Fruit fly (Drosophila melanogaster) whole organism, embryonic: Measurements from ENCODE around the gene Lcp65Ag3.

Experiments
- BEAF-32 ChIP-seq: fragments of 200-800 bp; sonication (Bioruptor generic); optimal IDR thresholded peaks from 3 replicates; lab custom pipeline; 2017; ENCODE audit warnings: missing biosample characterization, missing genetic modification characterization, mild to moderate bottlenecking, moderate library complexity, missing genetic modification reagents
- Bteb2 ChIP-seq: fragments of 200-800 bp; sonication (Bioruptor generic); optimal IDR thresholded peaks from 2 replicates; lab custom pipeline; 2016; ENCODE audit warnings: missing biosample characterization, missing genetic modification characterization
- CG1024 ChIP-seq: fragments of 200-800 bp; sonication (Bioruptor generic); IDR thresholded peaks from 2 replicates; pipeline ENCODE4 v1.3.6; 2022; ENCODE audit warnings: missing biosample characterization, missing genetic modification characterization
- CG13424 ChIP-seq: fragments of 200-800 bp; sonication (Bioruptor generic); optimal IDR thresholded peaks from 2 replicates; lab custom pipeline; 2019; ENCODE audit warnings: missing biosample characterization, mild to moderate bottlenecking, missing genetic modification characterization, moderate library complexity
- CG15696 ChIP-seq: fragments of 200-800 bp; sonication (Bioruptor generic); optimal IDR thresholded peaks from 2 replicates; lab custom pipeline; 2019; ENCODE audit warnings: missing biosample characterization, mild to moderate bottlenecking, missing genetic modification characterization, moderate library complexity
- CG17361 ChIP-seq: fragments of 200-800 bp; sonication (Bioruptor generic); IDR thresholded peaks from 3 replicates; pipeline ENCODE4 v1.3.6; 2022; ENCODE audit warnings: missing biosample characterization, missing genetic modification characterization
- CG17829 ChIP-seq: fragments of 200-800 bp; optimal IDR thresholded peaks from 2 replicates; lab custom pipeline; 2019; ENCODE audit warnings: missing biosample characterization, mild to moderate bottlenecking, missing genetic modification characterization, moderate library complexity
- CG2712 ChIP-seq: fragments of 200-800 bp; optimal IDR thresholded peaks from 3 replicates; lab custom pipeline; 2019; ENCODE audit warnings: missing biosample characterization, mild to moderate bottlenecking, missing genetic modification characterization, moderate library complexity
- CG6791 ChIP-seq: fragments of 200-800 bp; sonication (Bioruptor generic); IDR thresholded peaks from 3 replicates; pipeline ENCODE4 v1.3.6; 2022; ENCODE audit warnings: missing biosample characterization, missing genetic modification characterization; ENCODE audit not compliant: partially characterized antibody
- CG7839 ChIP-seq: fragments of 200-800 bp; sonication (Bioruptor generic); optimal IDR thresholded peaks from 3 replicates; lab custom pipeline; 2018; ENCODE audit warnings: missing biosample characterization, mild to moderate bottlenecking, missing genetic modification characterization, moderate library complexity
- CG7987 ChIP-seq: fragments of 200-800 bp; sonication (Bioruptor generic); optimal IDR thresholded peaks from 2 replicates; lab custom pipeline; 2018; ENCODE audit warnings: missing biosample characterization, mild to moderate bottlenecking, missing genetic modification characterization, moderate library complexity
- CG8924 ChIP-seq: fragments of 200-800 bp; optimal IDR thresholded peaks from 3 replicates; lab custom pipeline; 2019; ENCODE audit warnings: missing biosample characterization, mild to moderate bottlenecking, missing genetic modification characterization, moderate library complexity
- D ChIP-seq, 2 experiments: fragments of 200-800 bp in 1 of 2; fragments of >200 bp in 1 of 2; sonication (Bioruptor generic) in 1 of 2; optimal IDR thresholded peaks; 2 replicates in 1 of 2; 3 replicates in 1 of 2; lab custom pipeline; 2017; ENCODE audit warnings: mild to moderate bottlenecking in 1 of 2, missing biosample characterization in 1 of 2, missing genetic modification characterization in 1 of 2, missing genetic modification reagents in 1 of 2
- D19A ChIP-seq: fragments of 200-800 bp; optimal IDR thresholded peaks from 3 replicates; lab custom pipeline; 2019; ENCODE audit warnings: missing biosample characterization, mild to moderate bottlenecking, missing genetic modification characterization, moderate library complexity
- GATAe ChIP-seq: fragments of 200-800 bp; sonication (Bioruptor generic); conservative IDR thresholded peaks from 2 replicates; pipeline ENCODE4 v1.3.6; 2022; ENCODE audit warnings: missing biosample characterization, missing genetic modification characterization
- HLH54F ChIP-seq: fragments of 200-800 bp; sonication (Bioruptor generic); optimal IDR thresholded peaks from 3 replicates; lab custom pipeline; 2016; ENCODE audit warnings: missing biosample characterization, missing genetic modification characterization
- Hey ChIP-seq: fragments of 200-800 bp; sonication (Bioruptor generic); optimal IDR thresholded peaks from 3 replicates; lab custom pipeline; 2018; ENCODE audit warnings: missing biosample characterization, mild to moderate bottlenecking, missing genetic modification characterization
- Hmx ChIP-seq: fragments of 200-800 bp; sonication (Bioruptor generic); optimal IDR thresholded peaks from 2 replicates; lab custom pipeline; 2016; ENCODE audit warnings: missing biosample characterization, missing genetic modification characterization
- Hr51 ChIP-seq, 2 experiments: fragments of 200-800 bp; sonication (Bioruptor generic); optimal IDR thresholded peaks; 2 replicates in 1 of 2; 3 replicates in 1 of 2; lab custom pipeline; 2016 to 2018; ENCODE audit warnings: missing biosample characterization in 2 of 2, missing genetic modification characterization in 2 of 2, mild to moderate bottlenecking in 1 of 2, moderate library complexity in 1 of 2
- Oli ChIP-seq: fragments of 200-800 bp; sonication (Bioruptor generic); optimal IDR thresholded peaks from 2 replicates; lab custom pipeline; 2018; ENCODE audit warnings: missing biosample characterization, mild to moderate bottlenecking, missing genetic modification characterization, moderate library complexity
- Opbp ChIP-seq: fragments of 200-800 bp; sonication (Bioruptor generic); IDR thresholded peaks from 3 replicates; pipeline ENCODE4 v1.3.6; 2022; ENCODE audit warnings: missing biosample characterization, missing genetic modification characterization; ENCODE audit not compliant: partially characterized antibody
- Sox100B ChIP-seq: fragments of 200-800 bp; sonication (Bioruptor generic); optimal IDR thresholded peaks from 3 replicates; lab custom pipeline; 2018; ENCODE audit warnings: missing biosample characterization, mild to moderate bottlenecking, missing genetic modification characterization
- Sox102F ChIP-seq: fragments of 200-800 bp; sonication (Bioruptor generic); optimal IDR thresholded peaks from 2 replicates; lab custom pipeline; 2018; ENCODE audit warnings: missing biosample characterization, mild to moderate bottlenecking, missing genetic modification characterization, moderate library complexity
- Ssrp ChIP-seq: fragments of 200-800 bp; sonication (Bioruptor generic); optimal IDR thresholded peaks from 2 replicates; lab custom pipeline; 2018; ENCODE audit warnings: missing biosample characterization, mild to moderate bottlenecking, missing genetic modification characterization, moderate library complexity
- ab ChIP-seq: fragments of 200-800 bp; sonication (Bioruptor generic); optimal IDR thresholded peaks from 2 replicates; lab custom pipeline; 2016; ENCODE audit warnings: missing biosample characterization, missing genetic modification characterization
- dmrt11E ChIP-seq: fragments of 200-800 bp; sonication (Bioruptor generic); optimal IDR thresholded peaks from 3 replicates; lab custom pipeline; 2018; ENCODE audit warnings: missing biosample characterization, mild to moderate bottlenecking, missing genetic modification characterization, moderate library complexity
- dmrt99B ChIP-seq: fragments of 200-800 bp; sonication (Bioruptor generic); optimal IDR thresholded peaks from 2 replicates; lab custom pipeline; 2018; ENCODE audit warnings: missing biosample characterization, mild to moderate bottlenecking, missing genetic modification characterization, moderate library complexity
- jumu ChIP-seq: fragments of 200-800 bp; sonication (Bioruptor generic); optimal IDR thresholded peaks from 3 replicates; lab custom pipeline; 2016; ENCODE audit warnings: missing biosample characterization, missing genetic modification characterization
- lab ChIP-seq: fragments of 200-800 bp; sonication (Bioruptor generic); optimal IDR thresholded peaks from 3 replicates; lab custom pipeline; 2017; ENCODE audit warnings: missing biosample characterization, missing genetic modification characterization, mild to moderate bottlenecking, moderate library complexity, missing genetic modification reagents
- lola ChIP-seq, 3 experiments: fragments of >200 bp in 2 of 3; fragments of 200-800 bp in 1 of 3; sonication (Bioruptor generic) in 1 of 3; optimal IDR thresholded peaks; 2 replicates each; lab custom pipeline; 2017 to 2019; ENCODE audit warnings: missing biosample characterization in 3 of 3, missing genetic modification characterization in 3 of 3, mild to moderate bottlenecking in 1 of 3, moderate library complexity in 1 of 3
- nmo ChIP-seq: fragments of 200-800 bp; sonication (Bioruptor generic); optimal IDR thresholded peaks from 2 replicates; lab custom pipeline; 2018; ENCODE audit warnings: missing biosample characterization, mild to moderate bottlenecking, missing genetic modification characterization, moderate library complexity
- phol ChIP-seq: fragments of 200-800 bp; sonication (Bioruptor generic); optimal IDR thresholded peaks from 3 replicates; lab custom pipeline; 2018; ENCODE audit warnings: missing biosample characterization, mild to moderate bottlenecking, missing genetic modification characterization, moderate library complexity
- repo ChIP-seq: fragments of 200-800 bp; sonication (Bioruptor generic); optimal IDR thresholded peaks from 2 replicates; lab custom pipeline; 2016; ENCODE audit warnings: missing biosample characterization, missing genetic modification characterization
- sc ChIP-seq, 3 experiments: fragments of >200 bp in 2 of 3; fragments of 200-800 bp in 1 of 3; sonication (Bioruptor generic) in 1 of 3; optimal IDR thresholded peaks; 2 replicates in 2 of 3; 3 replicates in 1 of 3; lab custom pipeline; 2017; ENCODE audit warnings: mild to moderate bottlenecking in 1 of 3, missing biosample characterization in 1 of 3, missing genetic modification characterization in 1 of 3, missing genetic modification reagents in 1 of 3
- sens ChIP-seq: fragments of 200-800 bp; sonication (Bioruptor generic); peaks from one replicate; lab custom pipeline; 2016; ENCODE audit warnings: missing biosample characterization, missing genetic modification characterization
- sens-2 ChIP-seq: fragments of 200-800 bp; sonication (Bioruptor generic); IDR thresholded peaks from 2 replicates; pipeline ENCODE4 v1.3.6; 2022; ENCODE audit warnings: missing biosample characterization, missing genetic modification characterization
- sim ChIP-seq: fragments of 200-800 bp; sonication (Bioruptor generic); IDR thresholded peaks from 2 replicates; pipeline ENCODE4 v1.3.6; 2022; ENCODE audit warnings: missing biosample characterization, missing genetic modification characterization
- tll ChIP-seq, 2 experiments: fragments of 200-800 bp in 1 of 2; fragments of >200 bp in 1 of 2; sonication (Bioruptor generic) in 1 of 2; optimal IDR thresholded peaks; 2 replicates each; lab custom pipeline; 2017 to 2019; ENCODE audit warnings: missing biosample characterization in 2 of 2, missing genetic modification characterization in 2 of 2, mild to moderate bottlenecking in 1 of 2, moderate library complexity in 1 of 2
- trem ChIP-seq: fragments of 200-800 bp; optimal IDR thresholded peaks from 3 replicates; lab custom pipeline; 2019; ENCODE audit warnings: missing biosample characterization, mild to moderate bottlenecking, missing genetic modification characterization, moderate library complexity

Gene Lcp65Ag3

dm6 chr3L:6108264-6109060, 22.3 kb downstream of the Lcp65Ag3 start (continued):
- peak; percentile 44 for TF ChIP-seq Sox100B (GFP tag; lab: Kevin White, UChicago)
- no peak for TF ChIP-seq D (optimal IDR thresholded peaks at IDR 0.05; lab: Kevin White, UChicago)
- peak; percentile 27 for TF ChIP-seq D (GFP tag; optimal IDR thresholded peaks at IDR 0.05; lab: Kevin White, UChicago)
- TF ChIP-seq GATAe (GFP tag; lab: Robert Waterston, UW): no peak
- TF ChIP-seq sc (optimal IDR thresholded peaks at IDR 0.05; lab: Kevin White, UChicago): no peak
- TF ChIP-seq sc (GFP tag; optimal IDR thresholded peaks at IDR 0.05; lab: Kevin White, UChicago): peak; percentile 6
- TF ChIP-seq HLH54F (GFP tag; lab: Kevin White, UChicago): no peak
- TF ChIP-seq sens-2: 0 out of 2 replicates have a peak, but pooled peaks have one; percentile 12
- peak; percentile 45 for TF ChIP-seq D19A
- peak; percentile 34 for TF ChIP-seq Ssrp (tag; lab: Kevin White, UChicago)
- TF ChIP-seq CG1024 (GFP tag; lab: Robert Waterston, UW): no peak
- TF ChIP-seq repo (GFP tag; lab: Kevin White, UChicago): no peak
- TF ChIP-seq Hr51 (GFP tag; optimal IDR thresholded peaks at IDR 0.05; lab: Kevin White, UChicago): no peak
- TF ChIP-seq dmrt11E: peak; percentile 40
- TF ChIP-seq tll (GFP tag; optimal IDR thresholded peaks at IDR 0.05; lab: Kevin White, UChicago): no peak
- TF ChIP-seq trem (tag; lab: Kevin White, UChicago): peak; percentile 11
- peak; percentile 60 for TF ChIP-seq CG2712 (tag; lab: Kevin White, UChicago)
- TF ChIP-seq CG17829: peak; percentile 5
- peak; percentile 19 for TF ChIP-seq CG7839
- TF ChIP-seq Opbp: no peak
- TF ChIP-seq dmrt99B: peak; percentile 28
- TF ChIP-seq Oli (tag; lab: Kevin White, UChicago): peak; percentile 35
- TF ChIP-seq CG6791 (GFP tag; lab: Robert Waterston, UW): no peak
- TF ChIP-seq lab (GFP tag; lab: Kevin White, UChicago): no peak
- no peak for TF ChIP-seq CG7987 (GFP tag; lab: Kevin White, UChicago)
- TF ChIP-seq Hmx (GFP tag; lab: Kevin White, UChicago): no peak
- TF ChIP-seq CG13424 (tag; lab: Kevin White, UChicago): peak; percentile 10
- TF ChIP-seq Sox102F: peak; percentile 8
- no peak for TF ChIP-seq BEAF-32 (GFP tag; lab: Kevin White, UChicago)
- no peak for TF ChIP-seq sim (GFP tag; lab: Robert Waterston, UW)
- TF ChIP-seq CG17361 (GFP tag; lab: Robert Waterston, UW): peak; percentile 50; the same call in 1 of the 3 replicates
- TF ChIP-seq sens (GFP tag; lab: Kevin White, UChicago): peak; percentile 6
- TF ChIP-seq Bteb2: no peak
- no peak for TF ChIP-seq ab
- TF ChIP-seq phol (tag; lab: Kevin White, UChicago): peak; percentile 43
- peak; percentile 9 for TF ChIP-seq CG8924
- TF ChIP-seq CG15696 (tag; lab: Kevin White, UChicago): peak; percentile 25
- no peak for TF ChIP-seq jumu
- TF ChIP-seq nmo: peak; percentile 23
- peak in 1 of 3 experiments; percentile 45 for TF ChIP-seq lola (GFP tag; optimal IDR thresholded peaks at IDR 0.05; lab: Kevin White, UChicago)
- peak; percentile 100 for TF ChIP-seq Hey (tag; lab: Kevin White, UChicago)
